Worm (Caenorhabditis elegans) whole organism, L4 larva: ENCODE data around the gene R09E10.2.

ENCODE experiments used
- F49E8.2 ChIP-seq: sonication (generic microtip); optimal IDR thresholded peaks from 2 replicates; lab custom pipeline; 2016; ENCODE audit warnings: missing compliant biosample characterization, mild to moderate bottlenecking, missing genetic modification characterization, borderline replicate concordance
- Y75B8A.6 ChIP-seq: fragments of 200-800 bp; sonication (Bioruptor generic); IDR thresholded peaks from 2 replicates; pipeline ENCODE4 v1.3.6; 2022; ENCODE audit warnings: missing genetic modification reagents, missing genetic modification characterization, missing compliant biosample characterization
- ceh-28 ChIP-seq: fragments of 150-350 bp; optimal IDR thresholded peaks from 2 replicates; lab custom pipeline; 2014; ENCODE audit warnings: missing biosample characterization, missing genetic modification reagents, missing genetic modification characterization
- lim-7 ChIP-seq: fragments of 200-800 bp; sonication (Bioruptor generic); IDR thresholded peaks from 2 replicates; pipeline ENCODE4 v1.3.6; 2022; ENCODE audit warnings: missing genetic modification characterization, missing compliant biosample characterization
- nhr-76 ChIP-seq: fragments of 150-350 bp; optimal IDR thresholded peaks from 2 replicates; lab custom pipeline; 2014; ENCODE audit warnings: missing biosample characterization, missing genetic modification characterization
- sdz-12 ChIP-seq: fragments of 200-800 bp; sonication (Bioruptor generic); optimal IDR thresholded peaks from 2 replicates; lab custom pipeline; 2018; ENCODE audit warnings: mild to moderate bottlenecking, missing genetic modification characterization, missing compliant biosample characterization
- snpc-4 ChIP-seq: fragments of 150-350 bp; optimal IDR thresholded peaks from 2 replicates; lab custom pipeline; 2014; ENCODE audit warnings: missing biosample characterization, missing genetic modification characterization

ce11 chrIV:10342361-10342706, 24.2 kb upstream of the R09E10.2 start:
- TF ChIP-seq snpc-4 (no peak), sdz-12 (GFP tag; lab: Kevin White, UChicago) (no peak), ceh-28 (tag; lab: Kevin White, UChicago) (no peak), lim-7 (GFP tag; lab: Robert Waterston, UW) (no peak), F49E8.2 (tag; lab: Kevin White, UChicago) (no peak), Y75B8A.6 (GFP tag; lab: Robert Waterston, UW) (no peak), nhr-76 (no peak)
